Worm (Caenorhabditis elegans) whole organism, mixed stage, embryonic: ENCODE measurements around the gene F49C12.1.

Experiments
- bed-3 ChIP-seq: fragments of 200-800 bp; sonication (Bioruptor generic); optimal IDR thresholded peaks from 3 replicates; lab custom pipeline; 2018; ENCODE audit warnings: mild to moderate bottlenecking, missing genetic modification characterization, moderate library complexity, missing compliant biosample characterization
- blmp-1 ChIP-seq: fragments of 150-350 bp; optimal IDR thresholded peaks from 2 replicates; lab custom pipeline; 2014; ENCODE audit warnings: missing biosample characterization, missing genetic modification characterization
- ceh-39 ChIP-seq: fragments of 150-350 bp; optimal IDR thresholded peaks from 2 replicates; lab custom pipeline; 2014; ENCODE audit warnings: missing biosample characterization, missing genetic modification characterization
- ceh-43 ChIP-seq: fragments of 200-800 bp; sonication (Bioruptor generic); optimal IDR thresholded peaks from 2 replicates; lab custom pipeline; 2018; ENCODE audit warnings: mild to moderate bottlenecking, missing genetic modification characterization, moderate library complexity, missing compliant biosample characterization
- ceh-83 ChIP-seq: fragments of 200-800 bp; sonication (Bioruptor generic); optimal IDR thresholded peaks from 2 replicates; lab custom pipeline; 2018; ENCODE audit warnings: mild to moderate bottlenecking, missing genetic modification characterization, missing compliant biosample characterization
- ces-1 ChIP-seq: fragments of 150-350 bp; optimal IDR thresholded peaks from 2 replicates; lab custom pipeline; 2014; ENCODE audit warnings: missing biosample characterization, missing genetic modification reagents, missing genetic modification characterization
- cnd-1 ChIP-seq: fragments of 200-800 bp; sonication (Bioruptor generic); optimal IDR thresholded peaks from 2 replicates; lab custom pipeline; 2018; ENCODE audit warnings: mild to moderate bottlenecking, missing genetic modification characterization, missing compliant biosample characterization
- drap-1 ChIP-seq: fragments of 200-800 bp; sonication (Bioruptor generic); optimal IDR thresholded peaks from 3 replicates; lab custom pipeline; 2018; ENCODE audit warnings: mild to moderate bottlenecking, missing genetic modification characterization, missing compliant biosample characterization
- elt-1 ChIP-seq: sonication (generic microtip); optimal IDR thresholded peaks from 2 replicates; lab custom pipeline; 2017; ENCODE audit warnings: missing genetic modification characterization, mild to moderate bottlenecking, missing compliant biosample characterization, antibody characterized with exemption, moderate library complexity, borderline replicate concordance; ENCODE audit not compliant: insufficient read depth
- elt-3 ChIP-seq: fragments of 150-350 bp; optimal IDR thresholded peaks from 2 replicates; lab custom pipeline; 2014; ENCODE audit warnings: missing biosample characterization, missing genetic modification characterization
- ham-2 ChIP-seq: fragments of 200-800 bp; sonication (Bioruptor generic); optimal IDR thresholded peaks from 2 replicates; lab custom pipeline; 2018; ENCODE audit warnings: mild to moderate bottlenecking, missing genetic modification characterization, missing compliant biosample characterization
- hlh-1 ChIP-seq: fragments of 150-350 bp; optimal IDR thresholded peaks from 2 replicates; lab custom pipeline; 2014; ENCODE audit warnings: missing biosample characterization, missing genetic modification reagents, missing genetic modification characterization
- lsy-2 ChIP-seq: fragments of 150-350 bp; optimal IDR thresholded peaks from 2 replicates; lab custom pipeline; 2014; ENCODE audit warnings: missing biosample characterization, missing genetic modification characterization
- mab-5 ChIP-seq: fragments of 150-350 bp; optimal IDR thresholded peaks from 2 replicates; lab custom pipeline; 2014; ENCODE audit warnings: missing biosample characterization, missing genetic modification characterization
- mep-1 ChIP-seq: fragments of 150-350 bp; optimal IDR thresholded peaks from 2 replicates; lab custom pipeline; 2017; ENCODE audit warnings: missing biosample characterization, missing genetic modification reagents, missing genetic modification characterization, inconsistent platforms
- nhr-2 ChIP-seq: fragments of 150-350 bp; optimal IDR thresholded peaks from 2 replicates; lab custom pipeline; 2014; ENCODE audit warnings: missing biosample characterization, missing genetic modification characterization
- nhr-237 ChIP-seq: fragments of 150-350 bp; optimal IDR thresholded peaks from 2 replicates; lab custom pipeline; 2014; ENCODE audit warnings: missing biosample characterization, missing genetic modification characterization
- nhr-28 ChIP-seq: fragments of 150-350 bp; optimal IDR thresholded peaks from 2 replicates; lab custom pipeline; 2014; ENCODE audit warnings: missing biosample characterization, missing genetic modification characterization
- pha-4 ChIP-seq: fragments of 150-350 bp; optimal IDR thresholded peaks from 2 replicates; lab custom pipeline; 2018; ENCODE audit warnings: missing biosample characterization, missing genetic modification reagents, missing genetic modification characterization
- sem-2 ChIP-seq: fragments of 200-800 bp; sonication (Bioruptor generic); optimal IDR thresholded peaks from 2 replicates; lab custom pipeline; 2018; ENCODE audit warnings: mild to moderate bottlenecking, missing genetic modification characterization, missing compliant biosample characterization
- sptf-1 ChIP-seq: sonication (generic microtip); optimal IDR thresholded peaks from 2 replicates; lab custom pipeline; 2017; ENCODE audit warnings: mild to moderate bottlenecking, missing genetic modification characterization, moderate library complexity, missing compliant biosample characterization
- tbx-8 ChIP-seq: fragments of 200-800 bp; sonication (Bioruptor generic); optimal IDR thresholded peaks from 2 replicates; lab custom pipeline; 2018; ENCODE audit warnings: mild to moderate bottlenecking, missing genetic modification characterization, moderate library complexity, missing compliant biosample characterization
- unc-120 ChIP-seq: sonication (generic microtip); optimal IDR thresholded peaks from 2 replicates; lab custom pipeline; 2017; ENCODE audit warnings: missing genetic modification characterization, missing compliant biosample characterization; ENCODE audit not compliant: poor library complexity, severe bottlenecking
- zip-8 ChIP-seq: fragments of 150-350 bp; optimal IDR thresholded peaks from 2 replicates; lab custom pipeline; 2014; ENCODE audit warnings: missing biosample characterization, missing genetic modification characterization
- ztf-11 ChIP-seq: fragments of 150-350 bp; optimal IDR thresholded peaks from 2 replicates; lab custom pipeline; 2014; ENCODE audit warnings: missing biosample characterization, missing genetic modification characterization

Gene F49C12.1

ce11 chrIV:9296285-9296684 is at the start of gene F49C12.1:
Gene F49C12.1 (minus strand): TSS chrIV:9296354.
- TF ChIP-seq ceh-39 (tag; lab: Kevin White, UChicago) (no peak), mep-1 (no peak)

DNA sequence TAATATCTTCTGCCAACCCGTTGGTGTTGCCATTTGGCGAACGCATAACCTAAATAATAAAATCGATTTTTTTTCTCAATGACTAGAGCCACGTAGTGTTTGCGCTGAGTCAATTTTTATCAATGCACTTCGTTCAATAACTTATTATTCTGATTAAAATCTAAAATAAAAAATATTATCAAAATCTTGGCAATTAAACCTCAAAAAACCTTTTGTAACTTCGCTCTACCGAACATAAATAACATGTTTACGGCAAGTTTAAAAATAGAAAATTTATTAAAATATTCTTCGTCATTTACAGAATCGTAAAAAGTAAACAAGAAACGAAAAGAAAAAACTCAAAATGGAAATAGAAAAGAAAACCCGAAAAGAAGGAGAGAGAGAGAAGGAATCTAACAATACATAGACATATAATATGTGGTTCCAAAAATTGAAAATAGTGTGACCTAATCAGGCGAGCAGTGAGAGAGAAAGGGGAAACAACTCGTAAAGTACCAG is 47.0 kb upstream of the F49C12.1 start, which contains the start of gene pigc-1:
Gene pigc-1 (minus strand): TSS at position 51 of the 498 bp plus-strand sequence.
- no peak for TF ChIP-seq nhr-237
- TF ChIP-seq ham-2 (GFP tag; lab: Kevin White, UChicago) = no peak

DNA sequence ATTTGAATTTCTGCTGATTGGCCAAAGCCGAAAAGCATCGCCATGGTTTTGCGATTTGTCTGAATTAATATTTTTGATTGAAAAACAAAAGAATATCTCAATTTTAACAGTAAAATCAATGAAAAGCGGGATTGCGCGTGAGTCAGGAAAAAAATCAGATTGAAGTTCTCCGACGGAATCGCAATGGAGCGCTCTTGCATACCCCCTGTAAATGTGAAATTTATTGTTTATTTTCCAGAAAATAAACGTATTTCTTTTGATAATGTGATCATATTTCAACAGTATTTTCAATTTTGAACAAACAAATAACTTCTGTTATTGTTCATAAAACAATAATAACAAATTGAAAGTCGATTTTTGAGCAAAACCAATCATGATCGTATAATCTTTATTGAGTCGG is 45.4 kb upstream of the F49C12.1 start, which contains the start of gene vps-26:
Gene vps-26 (minus strand): TSS at position 200 of the 400 bp plus-strand sequence.
- TF ChIP-seq mep-1 = peak; percentile 7
- peak; percentile 5 for TF ChIP-seq ces-1
- TF ChIP-seq drap-1 = no peak
- TF ChIP-seq elt-3 (tag; lab: Kevin White, UChicago) = no peak

ce11 chrIV:9339205-9339604 is 43.1 kb upstream of the F49C12.1 start, which contains the start of gene T20D3.6:
Gene T20D3.6 (minus strand): TSS chrIV:9339305.
- TF ChIP-seq nhr-28 (tag; lab: Kevin White, UChicago) (no peak), ham-2 (GFP tag; lab: Kevin White, UChicago) (no peak), cnd-1 (tag; lab: Kevin White, UChicago) (no peak), nhr-2 (tag; lab: Kevin White, UChicago) (no peak)

DNA sequence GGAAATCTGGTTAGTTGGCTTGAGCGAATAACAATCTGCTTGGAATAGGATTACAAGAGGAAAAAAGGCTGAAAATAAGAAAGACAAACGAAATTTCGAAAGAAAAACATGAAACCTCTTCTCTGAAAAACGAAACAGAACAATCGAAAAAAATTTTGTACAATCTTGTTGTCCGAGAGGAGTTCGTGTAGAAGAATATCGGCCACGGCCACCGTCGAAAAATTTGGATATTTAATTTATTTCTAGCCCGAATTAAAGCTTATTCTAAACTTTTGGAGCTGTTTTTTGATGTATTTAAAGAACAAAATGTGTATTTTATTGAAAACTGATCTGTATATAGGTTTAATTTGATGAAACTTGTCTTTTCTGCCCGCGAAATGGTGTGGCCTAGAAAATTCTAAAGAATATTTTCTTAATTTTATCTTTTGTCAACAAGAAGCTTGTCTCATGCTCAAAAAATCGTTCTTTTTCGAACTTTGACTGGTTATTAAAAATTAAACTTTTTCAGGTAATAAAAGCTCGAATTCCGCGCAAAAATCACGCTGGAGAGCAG is 40.5 kb upstream of the F49C12.1 start, which contains the start of gene T20D3.5:
Gene T20D3.5 (plus strand): TSS at position 503 of the 553 bp plus-strand sequence.
- TF ChIP-seq zip-8 (tag; lab: Kevin White, UChicago) (no peak), sem-2 (no peak), elt-1 (tag; lab: Kevin White, UChicago) (no peak)
- TF ChIP-seq, all 35 proteins: peak for 0

DNA sequence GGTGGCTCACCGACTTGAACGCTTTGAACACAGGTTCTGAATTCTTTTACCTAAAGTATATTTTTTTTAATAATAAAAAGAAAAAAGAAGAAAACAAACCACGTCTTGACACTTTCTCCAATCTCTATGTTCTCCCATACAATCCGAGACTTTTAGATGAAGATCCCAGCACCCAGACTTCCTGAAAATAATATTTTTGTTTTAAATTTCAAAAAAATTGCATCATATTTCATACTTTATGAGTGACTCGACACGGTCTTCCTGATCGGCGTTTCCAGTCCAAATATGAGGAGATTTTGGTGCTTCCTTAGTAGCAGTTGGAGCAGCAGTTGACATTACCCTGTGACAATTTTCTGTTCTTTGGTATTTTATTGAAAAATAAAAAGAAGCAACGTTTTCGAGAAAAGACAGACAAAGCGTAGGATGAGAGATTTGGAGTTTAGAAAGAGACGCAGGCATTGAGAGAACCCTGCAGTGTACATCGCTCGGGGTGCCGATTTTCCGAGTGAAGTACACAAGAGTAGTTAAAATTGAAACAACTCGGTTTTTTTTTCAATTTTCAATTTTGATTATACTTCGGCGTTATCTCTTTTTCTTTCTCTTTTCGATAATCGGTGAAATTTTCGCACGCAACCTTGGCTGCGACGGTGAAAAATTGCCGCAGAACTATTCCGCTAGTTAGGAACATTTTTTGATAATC is 39.5 kb upstream of the F49C12.1 start, which contains the start of the genes coa-4 and T20D3.14:
Gene coa-4 (minus strand): TSS at position 51 of the 700 bp plus-strand sequence.
Gene T20D3.14 (minus strand): TSS at position 358 of the 700 bp plus-strand sequence.
- no peak for TF ChIP-seq ceh-39 (tag; lab: Kevin White, UChicago)
- TF ChIP-seq, all 35 proteins: peak for 0

- TF ChIP-seq unc-120 = no peak
- no peak for TF ChIP-seq elt-1 (tag; lab: Kevin White, UChicago)
- TF ChIP-seq lsy-2 (tag; lab: Kevin White, UChicago) = no peak
- no peak for TF ChIP-seq elt-3 (tag; lab: Kevin White, UChicago)
These were observed 36.9 kb upstream of the F49C12.1 start for ce11 chrIV:9333007-9333406.

ce11 chrIV:9330755-9331154 is 34.6 kb upstream of the F49C12.1 start, which contains the start of gene nspg-7.1:
Gene nspg-7.1 (minus strand): TSS chrIV:9330855.
- TF ChIP-seq ceh-43 (GFP tag; lab: Kevin White, UChicago) (no peak), blmp-1 (tag; lab: Kevin White, UChicago) (no peak), lsy-2 (tag; lab: Kevin White, UChicago) (no peak), sptf-1 (no peak), tbx-8 (GFP tag; lab: Kevin White, UChicago) (no peak), nhr-28 (tag; lab: Kevin White, UChicago) (no peak), sem-2 (no peak), drap-1 (no peak), ceh-83 (GFP tag; lab: Kevin White, UChicago) (no peak), mab-5 (no peak), hlh-1 (tag; lab: Kevin White, UChicago) (no peak), zip-8 (tag; lab: Kevin White, UChicago) (no peak), pha-4 (tag; lab: Kevin White, UChicago) (no peak), ztf-11 (tag; lab: Kevin White, UChicago) (no peak), bed-3 (GFP tag; lab: Kevin White, UChicago) (no peak), elt-1 (tag; lab: Kevin White, UChicago) (no peak)
